Fruit fly (Drosophila melanogaster) whole organism, prepupa: ENCODE results near the gene Aasdh.
A peak's percentile ranks its signal among the peaks of the same experiment; 100 is the strongest.

Source experiments
- Blimp-1 ChIP-seq: fragments of 200-800 bp; sonication (Bioruptor generic); optimal IDR thresholded peaks from 3 replicates; lab custom pipeline; 2017; ENCODE audit warnings: missing biosample characterization, missing genetic modification characterization, mild to moderate bottlenecking, moderate library complexity, missing genetic modification reagents
- Eip78C ChIP-seq: fragments of 200-800 bp; sonication (Bioruptor generic); peaks from one replicate; lab custom pipeline; 2016; ENCODE audit warnings: missing biosample characterization, missing genetic modification characterization
- Eip93F ChIP-seq: fragments of 200-800 bp; sonication (Bioruptor generic); optimal IDR thresholded peaks from 2 replicates; lab custom pipeline; 2016; ENCODE audit warnings: missing biosample characterization, mild to moderate bottlenecking, missing genetic modification characterization
- OdsH ChIP-seq: fragments of 200-800 bp; sonication (Bioruptor generic); optimal IDR thresholded peaks from 3 replicates; lab custom pipeline; 2016; ENCODE audit warnings: missing biosample characterization, missing genetic modification characterization
- Sox102F ChIP-seq: fragments of 200-800 bp; sonication (Bioruptor generic); optimal IDR thresholded peaks from 2 replicates; lab custom pipeline; 2016; ENCODE audit warnings: missing biosample characterization, mild to moderate bottlenecking, missing genetic modification characterization
- cyc ChIP-seq: fragments of 200-800 bp; sonication (Bioruptor generic); optimal IDR thresholded peaks from 3 replicates; lab custom pipeline; 2016; ENCODE audit warnings: missing biosample characterization, missing genetic modification characterization
- pdm3 ChIP-seq: fragments of 200-800 bp; sonication (Bioruptor generic); optimal IDR thresholded peaks from 3 replicates; lab custom pipeline; 2016; ENCODE audit warnings: missing biosample characterization, missing genetic modification characterization

- TF ChIP-seq Eip93F (GFP tag; lab: Kevin White, UChicago) (no peak), Blimp-1 (GFP tag; lab: Kevin White, UChicago) (no peak), OdsH (GFP tag; lab: Kevin White, UChicago) (no peak), Eip78C (GFP tag; lab: Kevin White, UChicago) (peak; percentile 75), pdm3 (no peak), cyc (GFP tag; lab: Kevin White, UChicago) (no peak), Sox102F (GFP tag; lab: Kevin White, UChicago) (no peak)
Observed at dm6 chr2L:8419382-8419940, 29.9 kb downstream of the Aasdh start.
